Fruit fly (Drosophila melanogaster): ENCODE data around the gene CG13367.

CG13367 gene

DNA sequence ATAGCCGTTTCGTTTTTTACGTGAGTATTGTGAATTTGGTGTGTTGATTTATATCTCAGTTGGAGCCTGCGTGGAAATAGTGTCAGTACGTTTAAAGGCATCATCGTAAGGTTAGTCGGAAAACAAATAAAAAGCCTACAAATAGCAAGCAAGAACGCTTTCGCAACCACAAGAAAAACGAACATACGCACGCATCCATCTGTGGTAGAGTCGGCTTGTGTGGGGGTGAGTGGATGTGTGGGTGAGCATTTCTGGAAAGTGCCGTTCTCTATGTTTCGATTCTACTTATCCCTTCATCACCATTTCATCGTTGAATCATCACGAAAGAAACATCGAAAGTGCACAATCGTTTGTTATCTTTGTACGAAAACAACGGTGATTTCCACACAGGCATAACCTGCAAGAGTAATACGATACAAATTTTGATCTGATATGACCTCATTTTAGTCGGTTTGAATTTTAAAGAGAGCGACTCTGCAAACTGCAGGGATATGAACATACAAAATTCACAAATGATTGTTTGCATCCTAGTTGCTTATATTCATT lies 11.9 kb downstream of the CG13367 start:
- no peak for TF ChIP-seq Myc (optimal IDR thresholded peaks at IDR 0.05)
- no peak for TF ChIP-seq insv (optimal IDR thresholded peaks at IDR 0.05)
- TF ChIP-seq Sin3A (optimal IDR thresholded peaks at IDR 0.05): no peak
- TF ChIP-seq psq (optimal IDR thresholded peaks at IDR 0.05): no peak
- TF ChIP-seq ttk (optimal IDR thresholded peaks at IDR 0.05): no peak
- TF ChIP-seq h (optimal IDR thresholded peaks at IDR 0.05): no peak

DNA sequence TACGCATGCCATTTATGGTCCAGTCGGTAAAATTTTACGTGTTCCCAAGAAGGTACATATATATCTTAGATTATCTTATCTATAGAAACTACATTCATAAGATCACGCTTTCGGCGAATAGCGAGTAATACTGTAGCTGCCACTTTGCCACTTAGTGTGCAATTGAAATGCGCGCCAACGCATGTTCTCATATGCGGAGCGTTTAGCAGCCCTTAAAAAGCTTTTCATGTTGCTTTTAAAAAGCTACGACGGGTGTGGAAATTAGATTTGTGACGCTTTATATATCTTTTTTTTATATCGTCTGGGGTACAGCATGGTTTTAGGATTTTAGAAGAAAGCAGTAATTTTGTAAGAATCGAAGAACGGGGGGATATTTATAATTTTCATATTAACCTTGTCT lies 13.5 kb downstream of the CG13367 start:
- TF ChIP-seq psq (optimal IDR thresholded peaks at IDR 0.05) (no peak), Myc (optimal IDR thresholded peaks at IDR 0.05) (no peak), insv (optimal IDR thresholded peaks at IDR 0.05) (no peak), ttk (optimal IDR thresholded peaks at IDR 0.05) (no peak), h (optimal IDR thresholded peaks at IDR 0.05) (no peak), Sin3A (optimal IDR thresholded peaks at IDR 0.05) (no peak)

DNA sequence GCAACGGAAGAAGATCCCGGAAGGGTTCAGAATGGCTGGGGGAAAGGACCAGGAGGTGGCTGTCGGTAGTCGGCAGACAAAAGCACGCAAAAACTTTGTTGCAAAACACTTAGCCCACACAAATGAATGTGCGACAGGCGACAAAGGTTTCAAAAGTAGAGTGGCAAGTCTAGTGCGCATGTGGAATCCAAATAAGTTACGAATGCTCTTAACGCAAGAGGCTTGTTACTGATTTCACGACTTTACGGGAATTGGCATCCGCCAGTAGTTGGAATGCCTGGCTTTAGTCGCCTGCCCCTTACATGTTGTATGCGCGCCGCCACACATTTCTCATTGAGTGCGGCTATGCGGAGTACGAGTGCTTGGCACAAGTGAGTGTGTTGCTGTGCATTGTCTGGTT lies 33.9 kb downstream of the CG13367 start:
- no peak for TF ChIP-seq psq (optimal IDR thresholded peaks at IDR 0.05)
- TF ChIP-seq insv (optimal IDR thresholded peaks at IDR 0.05): no peak
- TF ChIP-seq Myc (optimal IDR thresholded peaks at IDR 0.05): no peak
- no peak for TF ChIP-seq h (optimal IDR thresholded peaks at IDR 0.05)
- no peak for TF ChIP-seq ttk (optimal IDR thresholded peaks at IDR 0.05)
- TF ChIP-seq Sin3A (optimal IDR thresholded peaks at IDR 0.05): no peak

DNA sequence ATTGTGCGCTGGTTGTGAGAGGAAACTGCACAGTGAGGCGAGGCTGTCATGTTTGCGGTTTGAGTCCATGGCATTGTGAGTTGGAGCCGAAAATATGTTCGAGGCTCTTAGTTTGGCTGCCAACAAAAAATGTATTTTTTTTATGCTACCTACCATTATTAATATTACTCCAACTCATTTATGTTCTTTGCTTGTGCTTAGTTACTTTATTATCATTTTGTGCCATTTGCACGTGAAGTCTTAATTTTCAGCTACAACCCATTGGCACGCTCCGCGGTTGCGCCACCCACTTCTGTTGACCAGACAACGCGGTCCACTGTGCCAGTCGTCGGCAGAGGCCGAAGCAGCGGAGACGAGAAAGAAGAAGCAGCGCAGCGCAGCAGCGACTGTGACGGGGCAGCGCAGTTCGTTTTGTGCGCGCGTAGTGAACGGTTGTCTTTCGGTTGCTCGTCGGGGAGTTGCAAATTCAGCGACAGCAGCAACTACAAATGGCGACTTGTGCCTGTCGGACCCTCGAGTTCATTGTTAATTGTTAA lies 41.9 kb downstream of the CG13367 start, which contains the start of gene sdk:
Gene sdk (plus strand): TSS at position 398 of the 536 bp plus-strand sequence.
- no peak for TF ChIP-seq psq (optimal IDR thresholded peaks at IDR 0.05)
- no peak for TF ChIP-seq ttk (optimal IDR thresholded peaks at IDR 0.05)
- TF ChIP-seq insv (optimal IDR thresholded peaks at IDR 0.05): no peak
- TF ChIP-seq h (optimal IDR thresholded peaks at IDR 0.05): no peak
- TF ChIP-seq Sin3A (optimal IDR thresholded peaks at IDR 0.05): no peak

DNA sequence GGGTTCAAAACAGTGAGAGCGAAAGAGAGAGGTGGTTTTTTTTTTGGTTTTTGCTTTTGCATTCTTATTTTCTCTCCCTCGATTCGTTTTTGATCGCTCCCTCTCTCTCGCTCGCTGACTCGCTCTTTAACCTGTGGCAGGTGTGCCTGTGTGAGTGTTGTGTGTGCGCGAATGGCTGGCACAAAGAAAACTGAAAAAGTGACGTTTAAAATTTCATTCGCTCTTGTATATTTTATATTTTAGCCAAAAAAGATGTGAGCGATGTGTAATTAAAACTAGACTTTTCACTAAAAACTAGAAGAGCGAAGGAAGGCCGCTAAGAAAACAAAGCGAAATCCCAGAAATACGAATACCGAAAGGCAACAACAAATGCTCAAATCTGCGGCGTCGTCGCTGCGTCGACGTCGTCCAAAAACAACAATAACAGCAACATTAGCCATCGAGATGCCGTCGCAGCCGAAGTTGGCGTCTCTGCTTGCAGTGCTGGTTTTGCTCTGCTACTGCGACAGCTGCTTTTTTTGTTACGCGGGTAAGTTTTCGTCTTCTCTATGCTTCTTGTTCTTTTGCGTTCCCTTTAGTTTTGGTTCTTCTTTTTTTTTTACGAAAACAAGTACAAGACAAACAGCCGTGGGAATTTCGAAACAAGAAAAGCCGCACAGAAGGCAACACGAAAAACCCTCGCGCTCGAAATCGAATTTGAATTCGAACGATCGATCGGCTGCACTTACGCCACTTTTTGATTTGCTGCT lies 42.9 kb downstream of the CG13367 start:
- TF ChIP-seq Sin3A (optimal IDR thresholded peaks at IDR 0.05) (no peak), psq (optimal IDR thresholded peaks at IDR 0.05) (no peak), Myc (optimal IDR thresholded peaks at IDR 0.05) (no peak), insv (optimal IDR thresholded peaks at IDR 0.05) (no peak), h (optimal IDR thresholded peaks at IDR 0.05) (no peak), ttk (optimal IDR thresholded peaks at IDR 0.05) (no peak)

DNA sequence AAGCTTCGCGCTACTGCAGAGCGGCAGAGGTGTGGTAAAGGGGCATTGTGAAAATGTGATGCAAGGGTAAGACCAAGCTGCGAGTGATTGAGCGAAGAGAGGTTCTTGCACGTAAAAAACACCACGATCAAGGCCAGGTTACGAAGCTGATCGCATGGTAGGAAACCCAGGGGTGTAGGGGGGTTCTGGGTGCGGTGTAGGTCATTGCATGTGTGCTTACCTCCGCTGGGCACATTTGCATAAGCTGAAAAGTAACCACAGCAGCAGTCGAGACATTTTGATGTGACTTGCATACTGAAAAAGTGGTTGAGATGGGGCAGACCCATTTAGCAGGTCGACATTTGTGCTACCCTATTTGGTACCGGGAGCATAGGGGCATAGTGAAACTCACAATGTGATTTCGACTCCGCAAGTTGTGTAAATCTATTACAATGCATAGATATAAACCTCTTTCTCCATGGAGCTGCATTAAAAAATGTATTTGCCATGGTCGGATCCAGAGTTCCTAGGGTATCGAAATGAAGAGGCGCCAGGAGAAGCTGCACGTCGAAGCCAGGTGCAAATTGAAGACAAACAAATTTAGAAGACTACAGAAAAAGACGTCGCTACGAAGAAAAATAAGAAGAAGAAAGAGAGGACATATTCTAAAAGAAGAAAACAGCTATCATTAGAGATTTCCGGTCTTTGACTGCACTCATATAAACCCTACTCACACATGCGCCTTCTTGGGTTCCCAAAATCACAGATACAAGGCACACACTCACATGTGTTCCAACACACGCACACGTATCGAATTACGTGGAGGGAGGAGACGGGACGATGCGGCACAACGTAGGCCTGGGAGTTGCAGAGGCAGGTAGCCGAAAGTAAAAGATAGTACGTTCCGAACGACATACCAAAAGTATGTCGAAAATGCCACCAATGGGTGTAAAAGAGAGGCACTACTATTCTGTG lies 48.5 kb downstream of the CG13367 start:
- TF ChIP-seq insv (optimal IDR thresholded peaks at IDR 0.05): no peak
- no peak for TF ChIP-seq h (optimal IDR thresholded peaks at IDR 0.05)
- TF ChIP-seq psq (optimal IDR thresholded peaks at IDR 0.05): no peak
- TF ChIP-seq Sin3A (optimal IDR thresholded peaks at IDR 0.05): no peak
- no peak for TF ChIP-seq ttk (optimal IDR thresholded peaks at IDR 0.05)
- TF ChIP-seq Myc (optimal IDR thresholded peaks at IDR 0.05): no peak

DNA sequence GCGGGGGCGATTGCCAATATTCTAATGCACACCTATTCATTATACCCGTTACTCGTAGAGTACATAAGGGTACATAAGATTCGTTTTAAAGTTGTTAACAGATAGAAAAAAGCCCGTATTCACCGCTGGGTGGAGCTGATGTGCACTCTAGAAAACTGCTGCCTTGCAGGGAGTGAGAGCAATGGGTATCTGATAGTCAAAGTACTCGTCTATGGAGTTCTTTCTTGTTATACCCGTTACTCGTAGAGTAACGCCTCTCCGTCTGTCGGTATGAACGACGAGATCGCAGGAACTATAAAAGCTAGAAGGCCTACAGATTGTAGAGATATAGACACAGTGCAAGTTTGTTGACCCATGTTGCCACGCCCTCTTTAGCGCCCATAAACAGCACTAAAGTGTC lies 49.4 kb downstream of the CG13367 start:
- TF ChIP-seq Sin3A (optimal IDR thresholded peaks at IDR 0.05) (no peak), psq (optimal IDR thresholded peaks at IDR 0.05) (no peak), h (optimal IDR thresholded peaks at IDR 0.05) (no peak), ttk (optimal IDR thresholded peaks at IDR 0.05) (no peak), insv (optimal IDR thresholded peaks at IDR 0.05) (no peak), Myc (optimal IDR thresholded peaks at IDR 0.05) (no peak)

DNA sequence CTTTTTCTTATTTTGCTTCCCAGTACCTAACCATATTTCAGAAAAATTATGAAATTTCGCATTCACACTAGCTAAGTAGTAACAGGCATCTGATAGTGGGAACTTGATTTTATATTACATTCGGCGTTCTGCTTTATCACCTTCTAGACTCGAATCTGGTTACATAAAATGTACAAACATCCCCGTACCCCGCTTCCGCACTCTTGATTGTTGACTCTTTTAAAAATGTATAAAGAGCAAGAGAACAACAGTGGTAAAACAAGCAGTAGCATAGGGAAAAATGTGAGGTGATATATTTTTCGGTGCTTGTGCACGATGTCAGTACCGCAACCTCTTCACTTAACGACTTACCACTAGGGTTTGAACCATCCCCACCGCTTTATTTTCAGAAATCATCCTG lies 49.8 kb downstream of the CG13367 start:
- TF ChIP-seq Myc (optimal IDR thresholded peaks at IDR 0.05) (no peak), Sin3A (optimal IDR thresholded peaks at IDR 0.05) (no peak), psq (optimal IDR thresholded peaks at IDR 0.05) (no peak), ttk (optimal IDR thresholded peaks at IDR 0.05) (no peak), h (optimal IDR thresholded peaks at IDR 0.05) (no peak), insv (optimal IDR thresholded peaks at IDR 0.05) (no peak)

DNA sequence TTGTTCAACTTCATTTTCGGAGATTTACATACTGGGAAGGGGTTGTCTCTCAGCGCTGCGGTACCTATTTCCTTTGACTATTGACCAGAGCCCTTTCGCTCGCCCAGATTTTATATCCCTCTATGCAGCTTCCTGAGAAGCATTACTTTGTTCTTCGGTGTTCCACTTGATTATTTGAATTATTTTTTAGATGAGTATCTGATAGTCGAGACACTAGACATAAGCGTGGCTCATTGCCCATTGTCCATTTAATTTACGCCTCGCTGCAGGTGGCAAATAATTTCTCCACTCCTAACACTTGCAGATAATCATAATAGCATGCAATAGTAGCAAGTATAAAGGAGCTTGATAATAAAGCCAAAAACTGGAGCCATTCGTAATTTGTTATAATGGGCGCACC lies 50.2 kb downstream of the CG13367 start:
- no peak for TF ChIP-seq ttk (optimal IDR thresholded peaks at IDR 0.05)
- TF ChIP-seq Sin3A (optimal IDR thresholded peaks at IDR 0.05): no peak
- no peak for TF ChIP-seq insv (optimal IDR thresholded peaks at IDR 0.05)

Measured in Kc167 (cell line).